Fruit fly (Drosophila melanogaster) whole organism, embryonic: ENCODE data around the gene dob.

ENCODE experiments used
- Ada2b ChIP-seq: fragments of 200-800 bp; sonication (Bioruptor generic); IDR thresholded peaks from 2 replicates; pipeline ENCODE4 v1.3.6; 2022; ENCODE audit warnings: missing biosample characterization, missing genetic modification characterization
- Asciz ChIP-seq: fragments of 200-800 bp; sonication (Bioruptor generic); optimal IDR thresholded peaks from 2 replicates; lab custom pipeline; 2017; ENCODE audit warnings: missing biosample characterization, mild to moderate bottlenecking, missing genetic modification characterization, missing genetic modification reagents
- B-H1 ChIP-seq: fragments of 200-800 bp; sonication (Bioruptor generic); IDR thresholded peaks from 3 replicates; pipeline ENCODE4 v1.3.6; 2022; ENCODE audit warnings: missing biosample characterization, missing genetic modification characterization
- CG10209 ChIP-seq: fragments of 200-800 bp; sonication (Bioruptor generic); optimal IDR thresholded peaks from 3 replicates; lab custom pipeline; 2017; ENCODE audit warnings: missing biosample characterization, mild to moderate bottlenecking, missing genetic modification characterization, missing genetic modification reagents
- CG10274 ChIP-seq: fragments of 200-800 bp; sonication (Bioruptor generic); optimal IDR thresholded peaks from 3 replicates; lab custom pipeline; 2017; ENCODE audit warnings: missing biosample characterization, mild to moderate bottlenecking, missing genetic modification characterization
- CG11093 ChIP-seq: fragments of 200-800 bp; sonication (Bioruptor generic); IDR thresholded peaks from 3 replicates; pipeline ENCODE4 v1.3.6; 2022; ENCODE audit warnings: missing biosample characterization, missing genetic modification characterization
- CG11504 ChIP-seq: fragments of 200-800 bp; sonication (Bioruptor generic); optimal IDR thresholded peaks from 3 replicates; lab custom pipeline; 2019; ENCODE audit warnings: missing biosample characterization, mild to moderate bottlenecking, missing genetic modification characterization, moderate library complexity
- CG11696 ChIP-seq: fragments of 200-800 bp; sonication (Bioruptor generic); IDR thresholded peaks from 2 replicates; pipeline ENCODE4 v1.3.6; 2022; ENCODE audit warnings: missing biosample characterization, missing genetic modification characterization
- CG12391 ChIP-seq: fragments of 200-800 bp; sonication (Bioruptor generic); optimal IDR thresholded peaks from 3 replicates; lab custom pipeline; 2018; ENCODE audit warnings: missing biosample characterization, mild to moderate bottlenecking, missing genetic modification characterization, moderate library complexity
- CG12769 ChIP-seq: fragments of 200-800 bp; sonication (Bioruptor generic); optimal IDR thresholded peaks from 2 replicates; lab custom pipeline; 2019; ENCODE audit warnings: missing biosample characterization, mild to moderate bottlenecking, missing genetic modification characterization, moderate library complexity
- CG12942 ChIP-seq: fragments of 200-800 bp; sonication (Bioruptor generic); optimal IDR thresholded peaks from 3 replicates; lab custom pipeline; 2016; ENCODE audit warnings: missing biosample characterization, missing genetic modification characterization
- CG13775 ChIP-seq: fragments of 200-800 bp; sonication (Bioruptor generic); optimal IDR thresholded peaks from 3 replicates; lab custom pipeline; 2017; ENCODE audit warnings: missing biosample characterization, mild to moderate bottlenecking, missing genetic modification characterization
- CG14441 ChIP-seq: fragments of 200-800 bp; sonication (Bioruptor generic); IDR thresholded peaks from 2 replicates; pipeline ENCODE4 v1.3.6; 2022; ENCODE audit warnings: missing biosample characterization, missing genetic modification characterization
- CG18262 ChIP-seq: fragments of 200-800 bp; optimal IDR thresholded peaks from 3 replicates; lab custom pipeline; 2019; ENCODE audit warnings: missing biosample characterization, mild to moderate bottlenecking, missing genetic modification characterization, moderate library complexity
- CG2129 ChIP-seq: fragments of 200-800 bp; sonication (Bioruptor generic); IDR thresholded peaks from 2 replicates; pipeline ENCODE4 v1.3.6; 2022; ENCODE audit warnings: missing biosample characterization, missing genetic modification characterization; ENCODE audit not compliant: partially characterized antibody
- CG2678 ChIP-seq: fragments of 200-800 bp; sonication (Bioruptor generic); optimal IDR thresholded peaks from 3 replicates; lab custom pipeline; 2019; ENCODE audit warnings: missing biosample characterization, mild to moderate bottlenecking, missing genetic modification characterization, moderate library complexity
- CG33213 ChIP-seq: fragments of 200-800 bp; sonication (Bioruptor generic); optimal IDR thresholded peaks from 3 replicates; lab custom pipeline; 2016; ENCODE audit warnings: missing biosample characterization, missing genetic modification characterization
- CG34422 ChIP-seq: fragments of 200-800 bp; sonication (Bioruptor generic); IDR thresholded peaks from 3 replicates; pipeline ENCODE4 v1.3.6; 2022; ENCODE audit warnings: missing biosample characterization, missing genetic modification characterization
- CG3726 ChIP-seq: fragments of 200-800 bp; sonication (Bioruptor generic); IDR thresholded peaks from 3 replicates; pipeline ENCODE4, ENCODE4 v1.3.6; 2022; ENCODE audit warnings: missing biosample characterization, missing genetic modification characterization
- CG4404 ChIP-seq: fragments of 200-800 bp; sonication (Bioruptor generic); IDR thresholded peaks from 2 replicates; pipeline ENCODE4 v1.3.6; 2022; ENCODE audit warnings: missing biosample characterization, missing genetic modification characterization
- CG4820 ChIP-seq: fragments of 200-800 bp; sonication (Bioruptor generic); optimal IDR thresholded peaks from 3 replicates; lab custom pipeline; 2016; ENCODE audit warnings: missing biosample characterization, missing genetic modification characterization
- CG6791 ChIP-seq: fragments of 200-800 bp; sonication (Bioruptor generic); IDR thresholded peaks from 3 replicates; pipeline ENCODE4 v1.3.6; 2022; ENCODE audit warnings: missing biosample characterization, missing genetic modification characterization; ENCODE audit not compliant: partially characterized antibody
- CG7556 ChIP-seq: fragments of 200-800 bp; sonication (Bioruptor generic); optimal IDR thresholded peaks from 2 replicates; lab custom pipeline; 2017; ENCODE audit warnings: missing biosample characterization, mild to moderate bottlenecking, missing genetic modification characterization
- CG8388 ChIP-seq: fragments of 200-800 bp; sonication (Bioruptor generic); optimal IDR thresholded peaks from 2 replicates; lab custom pipeline; 2019; ENCODE audit warnings: missing biosample characterization, mild to moderate bottlenecking, missing genetic modification characterization, moderate library complexity
- CG8924 ChIP-seq: fragments of 200-800 bp; optimal IDR thresholded peaks from 3 replicates; lab custom pipeline; 2019; ENCODE audit warnings: missing biosample characterization, mild to moderate bottlenecking, missing genetic modification characterization, moderate library complexity
- CHES-1-like ChIP-seq: fragments of 200-800 bp; sonication (Bioruptor generic); optimal IDR thresholded peaks from 2 replicates; lab custom pipeline; 2016; ENCODE audit warnings: missing biosample characterization, missing genetic modification characterization
- Dip2 ChIP-seq: fragments of 200-800 bp; sonication (Bioruptor generic); IDR thresholded peaks from 2 replicates; pipeline ENCODE4 v1.3.6; 2022; ENCODE audit warnings: missing biosample characterization, missing genetic modification characterization
- E2f1 ChIP-seq: fragments of 200-800 bp; sonication (Bioruptor generic); IDR thresholded peaks from 2 replicates; pipeline ENCODE4 v1.3.6; 2022; ENCODE audit warnings: missing biosample characterization, missing genetic modification characterization
- Gug ChIP-seq: fragments of 200-800 bp; sonication (Bioruptor generic); IDR thresholded peaks from 4 replicates; pipeline ENCODE4 v1.3.6; 2022; ENCODE audit warnings: missing biosample characterization, missing genetic modification characterization
- H15 ChIP-seq: fragments of 200-800 bp; sonication (Bioruptor generic); IDR thresholded peaks from 3 replicates; pipeline ENCODE4 v1.3.6; 2022; ENCODE audit warnings: missing biosample characterization, missing genetic modification characterization
- Hand ChIP-seq: fragments of 200-800 bp; sonication (Bioruptor generic); optimal IDR thresholded peaks from 2 replicates; lab custom pipeline; 2017; ENCODE audit warnings: mild to moderate bottlenecking, missing biosample characterization, missing genetic modification reagents, missing genetic modification characterization
- Lim3 ChIP-seq: fragments of 200-800 bp; sonication (Bioruptor generic); IDR thresholded peaks from 2 replicates; pipeline ENCODE4 v1.3.6; 2022; ENCODE audit warnings: missing biosample characterization, missing genetic modification characterization
- MTF-1 ChIP-seq: fragments of 200-800 bp; sonication (Bioruptor generic); optimal IDR thresholded peaks from 2 replicates; lab custom pipeline; 2018; ENCODE audit warnings: missing biosample characterization, mild to moderate bottlenecking, missing genetic modification characterization, borderline replicate concordance
- Med ChIP-seq: fragments of 200-800 bp; sonication (Bioruptor generic); peaks from one replicate; lab custom pipeline; 2016; ENCODE audit warnings: missing biosample characterization, missing genetic modification characterization, mild to moderate bottlenecking, inconsistent platforms, moderate library complexity
- NC2β ChIP-seq: fragments of 200-800 bp; sonication (Bioruptor generic); optimal IDR thresholded peaks from 2 replicates; lab custom pipeline; 2016; ENCODE audit warnings: missing biosample characterization, missing genetic modification characterization
- Opbp ChIP-seq: fragments of 200-800 bp; sonication (Bioruptor generic); IDR thresholded peaks from 3 replicates; pipeline ENCODE4 v1.3.6; 2022; ENCODE audit warnings: missing biosample characterization, missing genetic modification characterization; ENCODE audit not compliant: partially characterized antibody
- crp ChIP-seq, 2 experiments: fragments of 200-800 bp; sonication (Bioruptor generic); optimal IDR thresholded peaks; 2 replicates in 1 of 2; 3 replicates in 1 of 2; lab custom pipeline; 2017; ENCODE audit warnings: missing biosample characterization in 2 of 2, missing genetic modification characterization in 2 of 2, mild to moderate bottlenecking in 1 of 2, moderate library complexity in 1 of 2
- eyg ChIP-seq: fragments of 200-800 bp; sonication (Bioruptor generic); optimal IDR thresholded peaks from 3 replicates; lab custom pipeline; 2016; ENCODE audit warnings: missing biosample characterization, missing genetic modification characterization
- gcm ChIP-seq: fragments of 200-800 bp; sonication (Bioruptor generic); optimal IDR thresholded peaks from 2 replicates; lab custom pipeline; 2019; ENCODE audit warnings: missing biosample characterization, mild to moderate bottlenecking, missing genetic modification characterization, moderate library complexity
- hth ChIP-seq: fragments of >200 bp; optimal IDR thresholded peaks from 2 replicates; lab custom pipeline; 2017; ENCODE audit warnings: inconsistent platforms
- mld ChIP-seq: fragments of 200-800 bp; sonication (Bioruptor generic); IDR thresholded peaks from 3 replicates; pipeline ENCODE4 v1.3.6; 2022; ENCODE audit warnings: missing biosample characterization, missing genetic modification characterization; ENCODE audit not compliant: partially characterized antibody
- odd ChIP-seq: fragments of 200-800 bp; sonication (Bioruptor generic); optimal IDR thresholded peaks from 2 replicates; lab custom pipeline; 2017; ENCODE audit warnings: missing biosample characterization, mild to moderate bottlenecking, missing genetic modification characterization
- prd ChIP-seq, 3 experiments: fragments of >200 bp in 2 of 3; fragments of 200-800 bp in 1 of 3; sonication (Bioruptor generic) in 1 of 3; optimal IDR thresholded peaks in 2 of 3; IDR thresholded peaks in 1 of 3; 2 replicates in 2 of 3; 3 replicates in 1 of 3; pipeline versions ENCODE4 v1.3.6 to Lab custom; 2017 to 2022; ENCODE audit warnings: missing biosample characterization in 1 of 3, missing genetic modification characterization in 1 of 3
- shn ChIP-seq: fragments of 200-800 bp; sonication (Bioruptor generic); optimal IDR thresholded peaks from 3 replicates; lab custom pipeline; 2016; ENCODE audit warnings: missing biosample characterization, missing genetic modification characterization
- sqz ChIP-seq: fragments of 200-800 bp; sonication (Bioruptor generic); optimal IDR thresholded peaks from 3 replicates; lab custom pipeline; 2018; ENCODE audit warnings: missing biosample characterization, mild to moderate bottlenecking, missing genetic modification characterization
- tin ChIP-seq: fragments of 200-800 bp; sonication (Bioruptor generic); optimal IDR thresholded peaks from 3 replicates; lab custom pipeline; 2016; ENCODE audit warnings: missing biosample characterization, missing genetic modification characterization
- tio ChIP-seq: fragments of 200-800 bp; sonication (Bioruptor generic); optimal IDR thresholded peaks from 2 replicates; lab custom pipeline; 2017; ENCODE audit warnings: missing biosample characterization, missing genetic modification characterization, inconsistent platforms
- vfl ChIP-seq: fragments of 200-800 bp; sonication (Bioruptor generic); optimal IDR thresholded peaks from 2 replicates; lab custom pipeline; 2016; ENCODE audit warnings: missing biosample characterization, missing genetic modification characterization
- zen2 ChIP-seq: fragments of 200-800 bp; sonication (Bioruptor generic); IDR thresholded peaks from 3 replicates; pipeline ENCODE4 v1.3.6; 2022; ENCODE audit warnings: missing biosample characterization, missing genetic modification characterization; ENCODE audit not compliant: partially characterized antibody

Gene dob

dm6 chrX:15021021-15021477 lies 45.8 kb upstream of the dob start (continued):
- TF ChIP-seq Gug (GFP tag; lab: Robert Waterston, UW) (peak; percentile 44; the same call in 2 of the 4 replicates), CG2129 (GFP tag; lab: Robert Waterston, UW) (no peak), CG11504 (tag; lab: Kevin White, UChicago) (peak; percentile 91), shn (GFP tag; lab: Kevin White, UChicago) (no peak), CG2678 (tag; lab: Kevin White, UChicago) (peak; percentile 92), eyg (no peak), CG4820 (GFP tag; lab: Kevin White, UChicago) (peak; percentile 73), CG7556 (GFP tag; lab: Kevin White, UChicago) (peak; percentile 89), CG13775 (GFP tag; lab: Kevin White, UChicago) (peak; percentile 75), prd (optimal IDR thresholded peaks at IDR 0.05; lab: Kevin White, UChicago) (no peak), prd (GFP tag; IDR thresholded peaks at IDR 0.05; lab: Robert Waterston, UW) (peak; percentile 80), Hand (GFP tag; lab: Kevin White, UChicago) (peak; percentile 45), odd (no peak), CG6791 (GFP tag; lab: Robert Waterston, UW) (no peak), CG18262 (tag; lab: Kevin White, UChicago) (peak; percentile 96), CG3726 (GFP tag; lab: Robert Waterston, UW) (0 out of 3 replicates have a peak, but pooled peaks have one; percentile 51), CG8924 (tag; lab: Kevin White, UChicago) (peak; percentile 93), tio (GFP tag; lab: Kevin White, UChicago) (peak; percentile 73), sqz (peak; percentile 69), crp (GFP tag; optimal IDR thresholded peaks at IDR 0.05; lab: Kevin White, UChicago) (peak in 1 of 2 experiments; percentile 13), CG12769 (tag; lab: Kevin White, UChicago) (no peak), Lim3 (no peak), CHES-1-like (GFP tag; lab: Kevin White, UChicago) (no peak), tin (peak; percentile 78), CG11696 (GFP tag; lab: Robert Waterston, UW) (peak; percentile 48; the same call in 1 of the 2 replicates), hth (lab: Kevin White, UChicago) (no peak), mld (GFP tag; lab: Robert Waterston, UW) (no peak), CG34422 (GFP tag; lab: Robert Waterston, UW) (peak; percentile 78; the same call in 2 of the 3 replicates), gcm (GFP tag; lab: Kevin White, UChicago) (peak; percentile 92), CG12942 (peak; percentile 53), Ada2b (peak; percentile 39; the same call in 1 of the 2 replicates), NC2β (GFP tag; lab: Kevin White, UChicago) (no peak), Opbp (GFP tag; lab: Robert Waterston, UW) (0 out of 3 replicates have a peak, but pooled peaks have one; percentile 10), Dip2 (GFP tag; lab: Robert Waterston, UW) (no peak), CG8388 (GFP tag; lab: Kevin White, UChicago) (peak; percentile 95), CG33213 (no peak), B-H1 (GFP tag; lab: Robert Waterston, UW) (peak; percentile 60), zen2 (GFP tag; lab: Robert Waterston, UW) (no peak), CG14441 (GFP tag; lab: Robert Waterston, UW) (no peak), E2f1 (peak; percentile 60), Asciz (peak; percentile 87), Med (GFP tag; lab: Kevin White, UChicago) (peak; percentile 73), CG11093 (GFP tag; lab: Robert Waterston, UW) (no peak; the same call in 2 of the 3 replicates), CG12391 (tag; lab: Kevin White, UChicago) (peak; percentile 93), CG4404 (GFP tag; lab: Robert Waterston, UW) (peak; percentile 55), CG10209 (GFP tag; lab: Kevin White, UChicago) (peak; percentile 80), CG10274 (peak; percentile 22), H15 (GFP tag; lab: Robert Waterston, UW) (peak; percentile 61; the same call in 1 of the 3 replicates), vfl (GFP tag; lab: Kevin White, UChicago) (no peak), MTF-1 (GFP tag; lab: Kevin White, UChicago) (peak; percentile 68)
